Fruit fly (Drosophila melanogaster) whole organism, pupa: ENCODE measurements around the gene Sfp26Ac.

Experiments
- CG10348 ChIP-seq: fragments of 200-800 bp; sonication (Bioruptor generic); IDR thresholded peaks from 2 replicates; pipeline ENCODE4 v1.3.6; 2022; ENCODE audit warnings: missing biosample characterization, missing genetic modification characterization
- CG12605 ChIP-seq: fragments of 200-800 bp; sonication (Bioruptor generic); IDR thresholded peaks from 2 replicates; pipeline ENCODE4 v1.3.6; 2022; ENCODE audit warnings: missing biosample characterization, missing genetic modification characterization
- CG15710 ChIP-seq: fragments of 200-800 bp; sonication (Bioruptor generic); optimal IDR thresholded peaks from 2 replicates; lab custom pipeline; 2018; ENCODE audit warnings: missing biosample characterization, mild to moderate bottlenecking, missing genetic modification characterization, moderate library complexity
- CG34367 ChIP-seq: fragments of 200-800 bp; sonication (Bioruptor generic); optimal IDR thresholded peaks from 2 replicates; lab custom pipeline; 2018; ENCODE audit warnings: missing biosample characterization, mild to moderate bottlenecking, missing genetic modification characterization
- CG4496 ChIP-seq: fragments of 200-800 bp; sonication (Bioruptor generic); IDR thresholded peaks from 3 replicates; pipeline ENCODE4 v1.3.6; 2022; ENCODE audit warnings: missing biosample characterization, missing genetic modification characterization
- D1 ChIP-seq: fragments of 200-800 bp; sonication (Bioruptor generic); optimal IDR thresholded peaks from 2 replicates; lab custom pipeline; 2018; ENCODE audit warnings: missing biosample characterization, mild to moderate bottlenecking, missing genetic modification characterization, moderate library complexity
- EcR ChIP-seq: fragments of 200-800 bp; sonication (Bioruptor generic); optimal IDR thresholded peaks from 3 replicates; lab custom pipeline; 2019; ENCODE audit warnings: missing biosample characterization, missing genetic modification characterization, mild to moderate bottlenecking, moderate library complexity, missing genetic modification reagents
- Pif1B ChIP-seq: fragments of 200-800 bp; sonication (Bioruptor generic); optimal IDR thresholded peaks from 3 replicates; lab custom pipeline; 2016; ENCODE audit warnings: missing biosample characterization, missing genetic modification characterization
- fd96Ca ChIP-seq: fragments of 200-800 bp; sonication (Bioruptor generic); IDR thresholded peaks from 3 replicates; pipeline ENCODE4 v1.3.6; 2022; ENCODE audit warnings: missing biosample characterization, missing genetic modification characterization

dm6 chr2L:5870838-5871702 is 13.5 kb downstream of the Sfp26Ac start:
- TF ChIP-seq CG4496 (GFP tag; lab: Robert Waterston, UW) (peak; percentile 24; the same call in 1 of the 3 replicates), CG10348 (GFP tag; lab: Robert Waterston, UW) (no peak), CG12605 (GFP tag; lab: Robert Waterston, UW) (no peak), D1 (no peak), EcR (GFP tag; lab: Kevin White, UChicago) (no peak), Pif1B (GFP tag; lab: Kevin White, UChicago) (no peak), fd96Ca (GFP tag; lab: Robert Waterston, UW) (no peak), CG15710 (no peak), CG34367 (no peak)
